Fruit fly (Drosophila melanogaster): Measurements from ENCODE around the gene CG18814.

CG18814 gene

dm6 chr3L:16408609-16409439 lies 39.2 kb downstream of the CG18814 start (continued):
- TF ChIP-seq CG9817 (tag; optimal IDR thresholded peaks at IDR 0.05): no peak
- TF ChIP-seq CG11085 (GFP tag; IDR thresholded peaks at IDR 0.05): no peak
- no peak for TF ChIP-seq Hmr (GFP tag; optimal IDR thresholded peaks at IDR 0.05)
- no peak for TF ChIP-seq H2.0 (GFP tag; IDR thresholded peaks at IDR 0.05)
- TF ChIP-seq ase (GFP tag; IDR thresholded peaks at IDR 0.05): no peak
- TF ChIP-seq her (GFP tag; optimal IDR thresholded peaks at IDR 0.05): peak; percentile 26
- peak; percentile 54 for TF ChIP-seq CG18764 (GFP tag; optimal IDR thresholded peaks at IDR 0.05)
- no peak for TF ChIP-seq CG4424 (GFP tag; optimal IDR thresholded peaks at IDR 0.05)
- peak; percentile 59 for TF ChIP-seq CG2875 (GFP tag; optimal IDR thresholded peaks at IDR 0.05)
- no peak for TF ChIP-seq mam (GFP tag; optimal IDR thresholded peaks at IDR 0.05)
- no peak for TF ChIP-seq CG1647 (GFP tag; optimal IDR thresholded peaks at IDR 0.05)
- no peak for TF ChIP-seq Lpt (GFP tag; optimal IDR thresholded peaks at IDR 0.05)
- TF ChIP-seq Deaf1 (tag; optimal IDR thresholded peaks at IDR 0.05): no peak
- TF ChIP-seq vvl (GFP tag; IDR thresholded peaks at IDR 0.05): peak; percentile 56; the same call in 1 of the 2 replicates
- TF ChIP-seq chn (GFP tag; optimal IDR thresholded peaks at IDR 0.05): peak; percentile 24
- no peak for TF ChIP-seq crc (GFP tag; optimal IDR thresholded peaks at IDR 0.05)
- TF ChIP-seq ind (GFP tag; optimal IDR thresholded peaks at IDR 0.05): no peak
- no peak for TF ChIP-seq CG17802 (tag; optimal IDR thresholded peaks at IDR 0.05)
- TF ChIP-seq usp (GFP tag; optimal IDR thresholded peaks at IDR 0.05): no peak
- no peak for TF ChIP-seq CG15269 (tag; optimal IDR thresholded peaks at IDR 0.05)
- peak; percentile 0 for TF ChIP-seq stwl (tag; optimal IDR thresholded peaks at IDR 0.05)
- TF ChIP-seq sisA (GFP tag; IDR thresholded peaks at IDR 0.05): no peak
- TF ChIP-seq eyg (GFP tag; optimal IDR thresholded peaks at IDR 0.05): no peak
- TF ChIP-seq CG10321 (GFP tag; IDR thresholded peaks at IDR 0.05): no peak
- TF ChIP-seq tll (GFP tag; optimal IDR thresholded peaks at IDR 0.05): peak in 1 of 2 experiments; percentile 21
- peak; percentile 44 for TF ChIP-seq CG15601 (tag; optimal IDR thresholded peaks at IDR 0.05)
- no peak for TF ChIP-seq tgo (GFP tag; IDR thresholded peaks at IDR 0.05)
- TF ChIP-seq CG34224 (GFP tag; IDR thresholded peaks at IDR 0.05; ENCODE audit: partially characterized antibody): no peak
- no peak for TF ChIP-seq Poxn (GFP tag; IDR thresholded peaks at IDR 0.05)
- TF ChIP-seq oc (tag; optimal IDR thresholded peaks at IDR 0.05): no peak
- TF ChIP-seq CG10267 (tag; optimal IDR thresholded peaks at IDR 0.05): no peak
- no peak for TF ChIP-seq CG12744 (GFP tag; optimal IDR thresholded peaks at IDR 0.05)
- TF ChIP-seq CG1233 (GFP tag; optimal IDR thresholded peaks at IDR 0.05): peak; percentile 74
- TF ChIP-seq pita (GFP tag; optimal IDR thresholded peaks at IDR 0.05): no peak
- no peak for TF ChIP-seq TFAM (GFP tag; optimal IDR thresholded peaks at IDR 0.05)
- TF ChIP-seq Drgx (GFP tag; IDR thresholded peaks at IDR 0.05): peak; percentile 60
- TF ChIP-seq Eip74EF (GFP tag; optimal IDR thresholded peaks at IDR 0.05): no peak
- no peak for TF ChIP-seq disco-r (GFP tag; optimal IDR thresholded peaks at IDR 0.05)
- peak; percentile 75 for TF ChIP-seq CG2202 (tag; optimal IDR thresholded peaks at IDR 0.05)
- TF ChIP-seq CkIIα-i1 (GFP tag; IDR thresholded peaks at IDR 0.05): no peak
- TF ChIP-seq Ets97D (GFP tag; optimal IDR thresholded peaks at IDR 0.05): no peak
- TF ChIP-seq z (GFP tag; IDR thresholded peaks at IDR 0.05): peak; percentile 63; the same call in 1 of the 3 replicates
- no peak for TF ChIP-seq Mad (GFP tag; optimal IDR thresholded peaks at IDR 0.05)
- no peak for TF ChIP-seq pb (GFP tag; optimal IDR thresholded peaks at IDR 0.05)
- peak; percentile 2 for TF ChIP-seq CG8478 (optimal IDR thresholded peaks at IDR 0.05)
- TF ChIP-seq CG12236 (GFP tag; optimal IDR thresholded peaks at IDR 0.05): peak; percentile 54
- peak; percentile 6 for TF ChIP-seq fd96Cb (tag; optimal IDR thresholded peaks at IDR 0.05)
- TF ChIP-seq croc (GFP tag; conservative IDR thresholded peaks at IDR 0.05): no peak
- TF ChIP-seq Nf-YC (tag; optimal IDR thresholded peaks at IDR 0.05): no peak
- no peak for TF ChIP-seq CG12155 (GFP tag; optimal IDR thresholded peaks at IDR 0.05)
- no peak for TF ChIP-seq Nf-YA (GFP tag; IDR thresholded peaks at IDR 0.05)

Data from whole organism, embryonic.